Fruit fly (Drosophila melanogaster) whole organism, embryonic: ENCODE data around the gene Cad96Cb.

Experiments
- Bteb2 ChIP-seq: fragments of 200-800 bp; sonication (Bioruptor generic); optimal IDR thresholded peaks from 2 replicates; lab custom pipeline; 2016; ENCODE audit warnings: missing biosample characterization, missing genetic modification characterization
- CG11456 ChIP-seq: fragments of 200-800 bp; sonication (Bioruptor generic); IDR thresholded peaks from 3 replicates; pipeline ENCODE4 v1.3.6; 2022; ENCODE audit warnings: missing biosample characterization, missing genetic modification characterization
- CG11504 ChIP-seq: fragments of 200-800 bp; sonication (Bioruptor generic); optimal IDR thresholded peaks from 3 replicates; lab custom pipeline; 2019; ENCODE audit warnings: missing biosample characterization, mild to moderate bottlenecking, missing genetic modification characterization, moderate library complexity
- CG12219 ChIP-seq: fragments of 200-800 bp; sonication (Bioruptor generic); optimal IDR thresholded peaks from 3 replicates; lab custom pipeline; 2018; ENCODE audit warnings: missing biosample characterization, mild to moderate bottlenecking, missing genetic modification characterization
- CG12299 ChIP-seq: fragments of 200-800 bp; sonication (Bioruptor generic); optimal IDR thresholded peaks from 2 replicates; lab custom pipeline; 2018; ENCODE audit warnings: missing biosample characterization, mild to moderate bottlenecking, missing genetic modification characterization
- CG15073 ChIP-seq: fragments of 200-800 bp; sonication (Bioruptor generic); optimal IDR thresholded peaks from 2 replicates; lab custom pipeline; 2016; ENCODE audit warnings: missing biosample characterization, missing genetic modification characterization
- CG17359 ChIP-seq: fragments of 200-800 bp; sonication (Bioruptor generic); optimal IDR thresholded peaks from 3 replicates; lab custom pipeline; 2018; ENCODE audit warnings: missing biosample characterization, mild to moderate bottlenecking, missing genetic modification characterization, moderate library complexity
- CG17612 ChIP-seq: fragments of 200-800 bp; sonication (Bioruptor generic); IDR thresholded peaks from 2 replicates; pipeline ENCODE4 v1.3.6; 2022; ENCODE audit warnings: missing biosample characterization, missing genetic modification characterization
- CG18599 ChIP-seq: fragments of 200-800 bp; sonication (Bioruptor generic); optimal IDR thresholded peaks from 3 replicates; lab custom pipeline; 2017; ENCODE audit warnings: missing biosample characterization, missing genetic modification characterization, mild to moderate bottlenecking, moderate library complexity, missing genetic modification reagents
- CG30403 ChIP-seq: fragments of 200-800 bp; sonication (Bioruptor generic); optimal IDR thresholded peaks from 3 replicates; lab custom pipeline; 2016; ENCODE audit warnings: missing biosample characterization, missing genetic modification characterization
- CG3726 ChIP-seq: fragments of 200-800 bp; sonication (Bioruptor generic); IDR thresholded peaks from 3 replicates; pipeline ENCODE4, ENCODE4 v1.3.6; 2022; ENCODE audit warnings: missing biosample characterization, missing genetic modification characterization
- CG4282 ChIP-seq: fragments of 200-800 bp; sonication (Bioruptor generic); optimal IDR thresholded peaks from 2 replicates; lab custom pipeline; 2016; ENCODE audit warnings: missing biosample characterization, missing genetic modification characterization
- CG43689 ChIP-seq: fragments of 200-800 bp; sonication (Bioruptor generic); IDR thresholded peaks from 2 replicates; pipeline ENCODE4 v1.3.6; 2022; ENCODE audit warnings: missing biosample characterization, missing genetic modification characterization
- CG4854 ChIP-seq: fragments of 200-800 bp; sonication (Bioruptor generic); optimal IDR thresholded peaks from 2 replicates; lab custom pipeline; 2016; ENCODE audit warnings: missing biosample characterization, missing genetic modification characterization, inconsistent platforms
- CG6175 ChIP-seq: fragments of 200-800 bp; sonication (Bioruptor generic); IDR thresholded peaks from 3 replicates; pipeline ENCODE4 v1.3.6; 2022; ENCODE audit warnings: missing biosample characterization, missing genetic modification characterization
- CG7786 ChIP-seq: fragments of 200-800 bp; sonication (Bioruptor generic); optimal IDR thresholded peaks from 2 replicates; lab custom pipeline; 2016; ENCODE audit warnings: missing biosample characterization, missing genetic modification characterization
- CG8089 ChIP-seq: fragments of 200-800 bp; sonication (Bioruptor generic); optimal IDR thresholded peaks from 3 replicates; lab custom pipeline; 2016; ENCODE audit warnings: missing biosample characterization, missing genetic modification characterization
- CG8359 ChIP-seq: fragments of 200-800 bp; sonication (Bioruptor generic); optimal IDR thresholded peaks from 2 replicates; lab custom pipeline; 2017; ENCODE audit warnings: missing biosample characterization, mild to moderate bottlenecking, missing genetic modification characterization, borderline replicate concordance
- CG8924 ChIP-seq: fragments of 200-800 bp; optimal IDR thresholded peaks from 3 replicates; lab custom pipeline; 2019; ENCODE audit warnings: missing biosample characterization, mild to moderate bottlenecking, missing genetic modification characterization, moderate library complexity
- CG9797 ChIP-seq: fragments of 200-800 bp; sonication (Bioruptor generic); optimal IDR thresholded peaks from 3 replicates; lab custom pipeline; 2018; ENCODE audit warnings: missing biosample characterization, mild to moderate bottlenecking, missing genetic modification characterization
- CG9817 ChIP-seq: fragments of 200-800 bp; sonication (Bioruptor generic); optimal IDR thresholded peaks from 2 replicates; lab custom pipeline; 2018; ENCODE audit warnings: missing biosample characterization, mild to moderate bottlenecking, missing genetic modification characterization, moderate library complexity
- D ChIP-seq, 2 experiments: fragments of 200-800 bp in 1 of 2; fragments of >200 bp in 1 of 2; sonication (Bioruptor generic) in 1 of 2; optimal IDR thresholded peaks; 2 replicates in 1 of 2; 3 replicates in 1 of 2; lab custom pipeline; 2017; ENCODE audit warnings: mild to moderate bottlenecking in 1 of 2, missing biosample characterization in 1 of 2, missing genetic modification characterization in 1 of 2, missing genetic modification reagents in 1 of 2
- Dfd ChIP-seq, 2 experiments: fragments of >200 bp; optimal IDR thresholded peaks; 2 replicates each; lab custom pipeline; 2017; ENCODE audit warnings: missing biosample characterization in 2 of 2, missing genetic modification characterization in 2 of 2
- Dp ChIP-seq: fragments of 200-800 bp; sonication (Bioruptor generic); optimal IDR thresholded peaks from 2 replicates; lab custom pipeline; 2018; ENCODE audit warnings: missing biosample characterization, mild to moderate bottlenecking, missing genetic modification characterization, moderate library complexity
- Dref ChIP-seq: fragments of 200-800 bp; sonication (Bioruptor generic); IDR thresholded peaks from 2 replicates; pipeline ENCODE4 v1.3.6; 2022; ENCODE audit warnings: missing biosample characterization, missing genetic modification characterization
- H2.0 ChIP-seq: fragments of 200-800 bp; sonication (Bioruptor generic); IDR thresholded peaks from 2 replicates; pipeline ENCODE4 v1.3.6; 2022; ENCODE audit warnings: missing biosample characterization, missing genetic modification characterization
- HLH4C ChIP-seq: fragments of 200-800 bp; sonication (Bioruptor generic); IDR thresholded peaks from 3 replicates; pipeline ENCODE4 v1.3.6; 2022; ENCODE audit warnings: missing biosample characterization, missing genetic modification characterization; ENCODE audit not compliant: partially characterized antibody
- HLHmδ ChIP-seq: fragments of 200-800 bp; sonication (Bioruptor generic); optimal IDR thresholded peaks from 2 replicates; lab custom pipeline; 2018; ENCODE audit warnings: missing biosample characterization, mild to moderate bottlenecking, missing genetic modification characterization, moderate library complexity
- HmgZ ChIP-seq: fragments of 200-800 bp; sonication (Bioruptor generic); optimal IDR thresholded peaks from 2 replicates; lab custom pipeline; 2018; ENCODE audit warnings: missing biosample characterization, mild to moderate bottlenecking, missing genetic modification characterization
- Med ChIP-seq: fragments of 200-800 bp; sonication (Bioruptor generic); peaks from one replicate; lab custom pipeline; 2016; ENCODE audit warnings: missing biosample characterization, missing genetic modification characterization, mild to moderate bottlenecking, inconsistent platforms, moderate library complexity
- Myb ChIP-seq: fragments of 200-800 bp; sonication (Bioruptor generic); optimal IDR thresholded peaks from 2 replicates; lab custom pipeline; 2016; ENCODE audit warnings: missing biosample characterization, missing genetic modification characterization
- Opbp ChIP-seq: fragments of 200-800 bp; sonication (Bioruptor generic); IDR thresholded peaks from 3 replicates; pipeline ENCODE4 v1.3.6; 2022; ENCODE audit warnings: missing biosample characterization, missing genetic modification characterization; ENCODE audit not compliant: partially characterized antibody
- Scr ChIP-seq: fragments of 200-800 bp; sonication (Bioruptor generic); IDR thresholded peaks from 2 replicates; pipeline ENCODE4 v1.3.6; 2022; ENCODE audit warnings: missing biosample characterization, missing genetic modification characterization; ENCODE audit not compliant: partially characterized antibody
- Sox100B ChIP-seq: fragments of 200-800 bp; sonication (Bioruptor generic); optimal IDR thresholded peaks from 3 replicates; lab custom pipeline; 2018; ENCODE audit warnings: missing biosample characterization, mild to moderate bottlenecking, missing genetic modification characterization
- cas ChIP-seq: fragments of 200-800 bp; sonication (Bioruptor generic); IDR thresholded peaks from 2 replicates; pipeline ENCODE4 v1.3.6; 2022; ENCODE audit warnings: missing biosample characterization, missing genetic modification characterization
- dysf ChIP-seq: fragments of 200-800 bp; sonication (Bioruptor generic); IDR thresholded peaks from 3 replicates; pipeline ENCODE4 v1.3.6; 2022; ENCODE audit warnings: missing biosample characterization, missing genetic modification characterization
- grau ChIP-seq: fragments of 200-800 bp; optimal IDR thresholded peaks from 3 replicates; lab custom pipeline; 2019; ENCODE audit warnings: missing biosample characterization, mild to moderate bottlenecking, missing genetic modification characterization, moderate library complexity
- hb ChIP-seq: fragments of 200-800 bp; sonication (Bioruptor generic); IDR thresholded peaks from 3 replicates; pipeline ENCODE4 v1.3.6; 2022; ENCODE audit warnings: missing biosample characterization, missing genetic modification characterization; ENCODE audit not compliant: partially characterized antibody
- jing ChIP-seq: fragments of 200-800 bp; sonication (Bioruptor generic); optimal IDR thresholded peaks from 2 replicates; lab custom pipeline; 2018; ENCODE audit warnings: missing biosample characterization, mild to moderate bottlenecking, missing genetic modification characterization
- lilli ChIP-seq: fragments of 200-800 bp; sonication (Bioruptor generic); optimal IDR thresholded peaks from 3 replicates; lab custom pipeline; 2016; ENCODE audit warnings: missing biosample characterization, missing genetic modification characterization
- repo ChIP-seq: fragments of 200-800 bp; sonication (Bioruptor generic); optimal IDR thresholded peaks from 2 replicates; lab custom pipeline; 2016; ENCODE audit warnings: missing biosample characterization, missing genetic modification characterization
- schlank ChIP-seq: fragments of 200-800 bp; sonication (Bioruptor generic); optimal IDR thresholded peaks from 2 replicates; lab custom pipeline; 2018; ENCODE audit warnings: missing biosample characterization, mild to moderate bottlenecking, missing genetic modification characterization
- scrt ChIP-seq: fragments of 200-800 bp; sonication (Bioruptor generic); optimal IDR thresholded peaks from 2 replicates; lab custom pipeline; 2018; ENCODE audit warnings: missing biosample characterization, mild to moderate bottlenecking, missing genetic modification characterization, moderate library complexity
- slp2 ChIP-seq: fragments of 200-800 bp; sonication (Bioruptor generic); optimal IDR thresholded peaks from 2 replicates; lab custom pipeline; 2016; ENCODE audit warnings: missing biosample characterization, missing genetic modification characterization
- sob ChIP-seq: fragments of 200-800 bp; sonication (Bioruptor generic); IDR thresholded peaks from 2 replicates; pipeline ENCODE4 v1.3.6; 2022; ENCODE audit warnings: missing biosample characterization, missing genetic modification characterization
- sqz ChIP-seq: fragments of 200-800 bp; sonication (Bioruptor generic); optimal IDR thresholded peaks from 3 replicates; lab custom pipeline; 2018; ENCODE audit warnings: missing biosample characterization, mild to moderate bottlenecking, missing genetic modification characterization
- sr ChIP-seq: fragments of 200-800 bp; sonication (Bioruptor generic); IDR thresholded peaks from 3 replicates; pipeline ENCODE4 v1.3.6; 2022; ENCODE audit warnings: missing biosample characterization, missing genetic modification characterization
- ssp ChIP-seq: fragments of 200-800 bp; sonication (Bioruptor generic); IDR thresholded peaks from 2 replicates; pipeline ENCODE4 v1.3.6; 2022; ENCODE audit warnings: missing biosample characterization, missing genetic modification characterization
- tll ChIP-seq, 2 experiments: fragments of 200-800 bp in 1 of 2; fragments of >200 bp in 1 of 2; sonication (Bioruptor generic) in 1 of 2; optimal IDR thresholded peaks; 2 replicates each; lab custom pipeline; 2017 to 2019; ENCODE audit warnings: missing biosample characterization in 2 of 2, missing genetic modification characterization in 2 of 2, mild to moderate bottlenecking in 1 of 2, moderate library complexity in 1 of 2

Cad96Cb gene

DNA sequence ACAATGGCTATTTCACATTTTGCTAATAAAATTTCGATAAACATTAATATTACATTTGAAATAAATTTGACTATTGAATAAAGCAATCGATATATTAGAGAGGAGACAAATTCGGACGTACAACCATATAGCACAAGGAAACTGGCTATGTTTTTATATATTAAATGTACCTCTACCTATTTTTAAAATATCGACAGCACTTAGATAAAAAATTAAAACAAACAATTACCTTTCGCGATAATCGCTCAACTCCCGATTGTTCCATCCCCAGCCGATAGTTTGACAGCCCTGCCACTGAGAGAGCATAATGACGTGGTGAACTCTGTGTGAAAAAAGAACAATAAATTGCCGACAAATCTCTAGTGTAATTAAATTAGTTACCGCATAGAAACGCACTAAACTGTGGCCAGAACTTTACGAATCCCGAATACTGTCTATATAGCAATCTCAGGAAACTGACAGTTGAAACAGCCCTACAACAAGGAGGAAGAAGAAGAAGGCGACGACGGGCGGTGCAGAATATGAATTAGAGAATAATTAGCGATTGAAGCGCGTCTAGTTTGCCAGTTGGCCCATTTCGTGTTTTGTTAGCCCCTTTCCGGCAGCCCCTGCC lies 26.6 kb upstream of the Cad96Cb start, which contains the start of gene CG11857 (continued):
- TF ChIP-seq lilli (GFP tag; lab: Kevin White, UChicago) (peak; percentile 99), jing (GFP tag; lab: Kevin White, UChicago) (peak; percentile 94), Med (GFP tag; lab: Kevin White, UChicago) (peak; percentile 100), CG17359 (tag; lab: Kevin White, UChicago) (peak; percentile 98), CG3726 (GFP tag; lab: Robert Waterston, UW) (peak; percentile 96), HLH4C (GFP tag; lab: Robert Waterston, UW) (peak; percentile 99), slp2 (GFP tag; lab: Kevin White, UChicago) (peak; percentile 96), CG4282 (GFP tag; lab: Kevin White, UChicago) (peak; percentile 96), ssp (GFP tag; lab: Robert Waterston, UW) (peak; percentile 95), CG11504 (tag; lab: Kevin White, UChicago) (peak; percentile 95), CG9797 (GFP tag; lab: Kevin White, UChicago) (peak; percentile 66), grau (tag; lab: Kevin White, UChicago) (peak; percentile 97), CG9817 (tag; lab: Kevin White, UChicago) (peak; percentile 99), CG17612 (GFP tag; lab: Robert Waterston, UW) (peak; percentile 97), CG6175 (GFP tag; lab: Robert Waterston, UW) (peak; percentile 98), dysf (peak; percentile 99), CG4854 (peak; percentile 96), HLHmδ (peak; percentile 12), Myb (GFP tag; lab: Kevin White, UChicago) (peak; percentile 89), CG12219 (GFP tag; lab: Kevin White, UChicago) (peak; percentile 92), sob (peak; percentile 100), HmgZ (tag; lab: Kevin White, UChicago) (peak; percentile 99), Bteb2 (GFP tag; lab: Kevin White, UChicago) (peak; percentile 98), CG7786 (GFP tag; lab: Kevin White, UChicago) (peak; percentile 98), cas (GFP tag; lab: Robert Waterston, UW) (peak; percentile 98), D (optimal IDR thresholded peaks at IDR 0.05; lab: Kevin White, UChicago) (no peak), D (GFP tag; optimal IDR thresholded peaks at IDR 0.05; lab: Kevin White, UChicago) (peak; percentile 96), sr (GFP tag; lab: Robert Waterston, UW) (peak; percentile 87; the same call in 2 of the 3 replicates), CG43689 (peak; percentile 93), CG8089 (GFP tag; lab: Kevin White, UChicago) (peak; percentile 97), CG30403 (GFP tag; lab: Kevin White, UChicago) (peak; percentile 99), schlank (tag; lab: Kevin White, UChicago) (peak; percentile 96), Dp (GFP tag; lab: Kevin White, UChicago) (peak; percentile 65), sqz (GFP tag; lab: Kevin White, UChicago) (no peak), repo (GFP tag; lab: Kevin White, UChicago) (peak; percentile 95), CG8359 (GFP tag; lab: Kevin White, UChicago) (peak; percentile 87), CG15073 (GFP tag; lab: Kevin White, UChicago) (peak; percentile 80), CG8924 (tag; lab: Kevin White, UChicago) (peak; percentile 98), Dfd (GFP tag; optimal IDR thresholded peaks at IDR 0.05; lab: Kevin White, UChicago) (peak in 1 of 2 experiments; percentile 82), H2.0 (GFP tag; lab: Robert Waterston, UW) (peak; percentile 99), CG12299 (peak; percentile 95), CG18599 (peak; percentile 97), Dref (GFP tag; lab: Robert Waterston, UW) (peak; percentile 81), tll (GFP tag; optimal IDR thresholded peaks at IDR 0.05; lab: Kevin White, UChicago) (peak; percentile 45 to 68), hb (peak; percentile 100), Sox100B (peak; percentile 93), Opbp (GFP tag; lab: Robert Waterston, UW) (peak; percentile 99), CG11456 (GFP tag; lab: Robert Waterston, UW) (peak; percentile 99), Scr (peak; percentile 100), scrt (GFP tag; lab: Kevin White, UChicago) (peak; percentile 87)
